Worm (Caenorhabditis elegans) whole organism, L2 larva: ENCODE data around the gene ZK470.1.

ENCODE experiments used
- C34F6.9 ChIP-seq: fragments of 150-350 bp; optimal IDR thresholded peaks from 2 replicates; lab custom pipeline; 2014; ENCODE audit warnings: missing biosample characterization, missing genetic modification characterization
- F13H6.1 ChIP-seq: sonication (generic microtip); optimal IDR thresholded peaks from 2 replicates; lab custom pipeline; 2016; ENCODE audit warnings: missing genetic modification characterization, missing compliant biosample characterization
- R02D3.7 ChIP-seq: fragments of 150-350 bp; optimal IDR thresholded peaks from 2 replicates; lab custom pipeline; 2014; ENCODE audit warnings: missing biosample characterization, missing genetic modification characterization
- alr-1 ChIP-seq: fragments of 150-350 bp; optimal IDR thresholded peaks from 2 replicates; lab custom pipeline; 2014; ENCODE audit warnings: missing biosample characterization, missing genetic modification characterization
- aly-2 ChIP-seq: fragments of 150-350 bp; optimal IDR thresholded peaks from 2 replicates; lab custom pipeline; 2014; ENCODE audit warnings: missing biosample characterization, missing genetic modification characterization
- ama-1 ChIP-seq: fragments of 150-350 bp; optimal IDR thresholded peaks from 2 replicates; lab custom pipeline; 2018; ENCODE audit warnings: inconsistent platforms
- blmp-1 ChIP-seq: sonication (generic microtip); optimal IDR thresholded peaks from 2 replicates; lab custom pipeline; 2017; ENCODE audit warnings: missing genetic modification characterization, mild to moderate bottlenecking, missing compliant biosample characterization, antibody characterized with exemption, moderate library complexity; ENCODE audit not compliant: insufficient read depth
- ceh-16 ChIP-seq: fragments of 150-350 bp; optimal IDR thresholded peaks from 2 replicates; lab custom pipeline; 2014; ENCODE audit warnings: missing biosample characterization, missing genetic modification characterization
- ceh-82 ChIP-seq: fragments of 150-350 bp; optimal IDR thresholded peaks from 2 replicates; lab custom pipeline; 2014; ENCODE audit warnings: missing biosample characterization, missing genetic modification characterization
- crh-2 ChIP-seq: sonication (generic microtip); optimal IDR thresholded peaks from 2 replicates; lab custom pipeline; 2017; ENCODE audit warnings: missing biosample characterization, missing genetic modification characterization
- dmd-4 ChIP-seq: sonication (generic microtip); optimal IDR thresholded peaks from 2 replicates; lab custom pipeline; 2017; ENCODE audit warnings: missing biosample characterization, missing genetic modification characterization
- elt-1 ChIP-seq: fragments of 150-350 bp; optimal IDR thresholded peaks from 2 replicates; lab custom pipeline; 2014; ENCODE audit warnings: missing biosample characterization, missing genetic modification characterization
- elt-3 ChIP-seq: sonication (generic microtip); optimal IDR thresholded peaks from 2 replicates; lab custom pipeline; 2017; ENCODE audit warnings: missing biosample characterization, missing genetic modification characterization
- fos-1 ChIP-seq: fragments of 150-350 bp; optimal IDR thresholded peaks from 2 replicates; lab custom pipeline; 2014; ENCODE audit warnings: missing biosample characterization, missing genetic modification characterization
- lin-11 ChIP-seq: fragments of 150-350 bp; sonication (generic microtip); optimal IDR thresholded peaks from 2 replicates; lab custom pipeline; 2014; ENCODE audit warnings: missing biosample characterization, missing genetic modification characterization, inconsistent platforms, mixed read lengths
- lin-13 ChIP-seq: fragments of 150-350 bp; optimal IDR thresholded peaks from 2 replicates; lab custom pipeline; 2014; ENCODE audit warnings: missing biosample characterization, missing genetic modification reagents, missing genetic modification characterization
- lsy-2 ChIP-seq, 2 experiments: fragments of 150-350 bp in 1 of 2; sonication (generic microtip) in 1 of 2; optimal IDR thresholded peaks; 2 replicates each; lab custom pipeline; 2014 to 2017; ENCODE audit warnings: missing biosample characterization in 2 of 2, missing genetic modification characterization in 2 of 2
- mab-5 ChIP-seq: fragments of 150-350 bp; optimal IDR thresholded peaks from 2 replicates; lab custom pipeline; 2014; ENCODE audit warnings: missing biosample characterization, missing genetic modification characterization
- mbf-1 ChIP-seq: sonication (generic microtip); optimal IDR thresholded peaks from 2 replicates; lab custom pipeline; 2017; ENCODE audit warnings: missing biosample characterization, missing genetic modification characterization
- mdl-1 ChIP-seq, 2 experiments: fragments of 150-350 bp in 1 of 2; sonication (generic microtip) in 1 of 2; optimal IDR thresholded peaks; 2 replicates each; lab custom pipeline; 2017; ENCODE audit warnings: missing biosample characterization in 2 of 2, missing genetic modification characterization in 2 of 2
- nhr-11 ChIP-seq: fragments of 150-350 bp; optimal IDR thresholded peaks from 2 replicates; lab custom pipeline; 2014; ENCODE audit warnings: missing biosample characterization, missing genetic modification characterization
- nhr-12 ChIP-seq: fragments of 150-350 bp; optimal IDR thresholded peaks from 2 replicates; lab custom pipeline; 2014; ENCODE audit warnings: missing biosample characterization, missing genetic modification characterization
- nhr-129 ChIP-seq: fragments of 150-350 bp; optimal IDR thresholded peaks from 2 replicates; lab custom pipeline; 2014; ENCODE audit warnings: missing biosample characterization, missing genetic modification characterization
- nhr-21 ChIP-seq: fragments of 150-350 bp; optimal IDR thresholded peaks from 2 replicates; lab custom pipeline; 2014; ENCODE audit warnings: missing biosample characterization, missing genetic modification characterization
- nhr-237 ChIP-seq: fragments of 150-350 bp; optimal IDR thresholded peaks from 2 replicates; lab custom pipeline; 2014; ENCODE audit warnings: missing biosample characterization, missing genetic modification characterization
- nhr-25 ChIP-seq: fragments of 150-350 bp; sonication (generic microtip); optimal IDR thresholded peaks from 3 replicates; lab custom pipeline; 2014; ENCODE audit warnings: missing biosample characterization, missing genetic modification characterization
- nhr-77 ChIP-seq: fragments of 150-350 bp; optimal IDR thresholded peaks from 2 replicates; lab custom pipeline; 2014; ENCODE audit warnings: missing biosample characterization, missing genetic modification characterization
- sma-3 ChIP-seq: sonication (generic microtip); optimal IDR thresholded peaks from 2 replicates; lab custom pipeline; 2016; ENCODE audit warnings: missing genetic modification reagents, missing genetic modification characterization, missing compliant biosample characterization
- sma-9 ChIP-seq, 2 experiments: fragments of 150-350 bp in 1 of 2; sonication (generic microtip) in 1 of 2; optimal IDR thresholded peaks; 2 replicates each; lab custom pipeline; 2014 to 2016; ENCODE audit warnings: missing genetic modification characterization in 2 of 2, mild to moderate bottlenecking in 1 of 2, missing biosample characterization in 1 of 2, missing compliant biosample characterization in 1 of 2, missing genetic modification reagents in 1 of 2, moderate library complexity in 1 of 2
- unc-39 ChIP-seq: fragments of 150-350 bp; optimal IDR thresholded peaks from 2 replicates; lab custom pipeline; 2014; ENCODE audit warnings: missing biosample characterization, missing genetic modification characterization
- unc-55 ChIP-seq: fragments of 150-350 bp; sonication (generic microtip); optimal IDR thresholded peaks from 3 replicates; lab custom pipeline; 2014; ENCODE audit warnings: missing biosample characterization, missing genetic modification reagents, missing genetic modification characterization
- zag-1 ChIP-seq: fragments of 150-350 bp; optimal IDR thresholded peaks from 2 replicates; lab custom pipeline; 2014; ENCODE audit warnings: missing biosample characterization, missing genetic modification characterization

ZK470.1 gene

ce11 chrX:4154784-4155183 lies 8.7 kb upstream of the ZK470.1 start:
- TF ChIP-seq mbf-1 (tag; lab: Kevin White, UChicago) (no peak), mdl-1 (tag; optimal IDR thresholded peaks at IDR 0.05; lab: Kevin White, UChicago) (peak in 1 of 2 experiments; percentile 12), C34F6.9 (tag; lab: Kevin White, UChicago) (peak; percentile 5), R02D3.7 (tag; lab: Kevin White, UChicago) (no peak), nhr-129 (tag; lab: Kevin White, UChicago) (peak; percentile 21), mab-5 (tag; lab: Kevin White, UChicago) (peak; percentile 51), lin-13 (no peak), F13H6.1 (tag; lab: Kevin White, UChicago) (peak; percentile 12), ceh-82 (tag; lab: Kevin White, UChicago) (no peak), zag-1 (tag; lab: Kevin White, UChicago) (peak; percentile 50), lin-11 (tag; lab: Kevin White, UChicago) (no peak)

- no peak for TF ChIP-seq nhr-237 (tag; lab: Kevin White, UChicago)
- no peak for TF ChIP-seq zag-1 (tag; lab: Kevin White, UChicago)
- peak; percentile 55 for TF ChIP-seq nhr-129 (tag; lab: Kevin White, UChicago)
- peak in 1 of 2 experiments; percentile 44 for TF ChIP-seq lsy-2 (tag; optimal IDR thresholded peaks at IDR 0.05; lab: Kevin White, UChicago)
- no peak for TF ChIP-seq unc-39 (tag; lab: Kevin White, UChicago)
- peak; percentile 25 for TF ChIP-seq C34F6.9 (tag; lab: Kevin White, UChicago)
- no peak for TF ChIP-seq unc-55 (GFP tag; lab: Kevin White, UChicago)
- peak; percentile 70 for TF ChIP-seq sma-9 (GFP tag; optimal IDR thresholded peaks at IDR 0.05; lab: Kevin White, UChicago)
- no peak for TF ChIP-seq sma-9 (tag; optimal IDR thresholded peaks at IDR 0.05; lab: Kevin White, UChicago)
- TF ChIP-seq fos-1 (tag; lab: Kevin White, UChicago), result no peak
- peak; percentile 42 for TF ChIP-seq F13H6.1 (tag; lab: Kevin White, UChicago)
Measured at ce11 chrX:4157896-4158295, 5.6 kb upstream of the ZK470.1 start.

DNA sequence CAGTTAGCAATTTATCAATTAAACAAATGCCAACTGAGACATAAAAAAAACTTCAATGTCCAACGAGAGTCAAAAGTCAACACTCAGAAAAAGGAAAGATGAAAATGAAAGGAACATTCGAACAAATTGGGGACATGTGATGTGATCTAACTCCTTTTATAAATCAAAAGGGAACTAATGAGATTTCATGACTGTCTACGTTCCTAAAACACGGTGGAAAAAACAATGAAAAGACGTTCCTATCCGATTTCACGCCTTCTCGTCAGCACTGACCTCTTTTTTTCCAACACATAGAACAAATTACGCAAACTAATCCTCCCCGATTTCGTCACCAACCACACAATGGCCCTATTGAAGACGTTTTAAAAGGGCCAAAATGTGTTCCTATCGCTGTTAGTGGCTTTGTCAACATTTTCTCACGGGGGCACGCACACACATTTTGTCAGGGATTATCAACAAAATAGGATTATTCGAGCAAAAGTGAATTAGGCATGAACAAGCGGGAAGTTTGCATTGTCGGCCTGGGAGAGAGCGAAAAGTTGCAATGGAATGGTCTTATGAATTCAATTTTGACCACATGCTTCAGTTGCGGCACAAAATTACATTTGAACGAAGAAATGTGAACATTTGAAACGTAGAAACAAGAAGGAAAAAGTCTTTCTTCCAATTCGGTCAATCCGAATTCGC lies 4.2 kb upstream of the ZK470.1 start:
- TF ChIP-seq F13H6.1 (tag; lab: Kevin White, UChicago) (no peak), ceh-16 (tag; lab: Kevin White, UChicago) (no peak), blmp-1 (tag; lab: Kevin White, UChicago) (no peak), ama-1 (lab: Kevin White, UChicago) (no peak), aly-2 (no peak), crh-2 (tag; lab: Kevin White, UChicago) (no peak), sma-3 (GFP tag; lab: Kevin White, UChicago) (no peak), lin-13 (no peak), mab-5 (tag; lab: Kevin White, UChicago) (no peak), alr-1 (tag; lab: Kevin White, UChicago) (no peak), nhr-12 (no peak), mbf-1 (tag; lab: Kevin White, UChicago) (no peak), nhr-21 (tag; lab: Kevin White, UChicago) (no peak), nhr-129 (tag; lab: Kevin White, UChicago) (no peak)

DNA sequence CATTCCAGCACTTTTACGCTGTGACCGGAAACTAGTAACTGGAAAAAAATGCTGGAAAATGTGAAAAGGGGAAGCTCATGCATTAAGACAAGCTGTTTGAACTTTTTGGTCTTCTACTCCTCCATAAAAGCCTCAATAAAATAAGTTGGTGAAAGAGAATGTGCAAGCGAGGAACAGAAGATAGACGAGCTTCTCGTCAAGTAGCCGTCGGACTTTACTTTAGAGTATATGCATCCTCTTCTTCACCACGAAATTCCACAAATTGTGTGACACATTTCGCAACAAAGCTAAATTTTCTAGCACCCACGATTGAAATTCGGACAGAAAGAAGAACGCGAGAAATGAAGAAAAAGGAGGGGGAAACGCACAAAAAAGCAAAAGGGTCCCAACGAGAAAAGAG lies 3.6 kb upstream of the ZK470.1 start:
- TF ChIP-seq nhr-12, result no peak
- peak; percentile 55 for TF ChIP-seq unc-55 (GFP tag; lab: Kevin White, UChicago)
- no peak for TF ChIP-seq lin-13
- no peak for TF ChIP-seq aly-2
- TF ChIP-seq zag-1 (tag; lab: Kevin White, UChicago), result peak; percentile 14
- no peak for TF ChIP-seq nhr-77 (tag; lab: Kevin White, UChicago)
- TF ChIP-seq nhr-129 (tag; lab: Kevin White, UChicago), result no peak

ce11 chrX:4161938-4162337 lies 1.6 kb upstream of the ZK470.1 start:
- TF ChIP-seq mdl-1 (tag; optimal IDR thresholded peaks at IDR 0.05; lab: Kevin White, UChicago) (no peak), unc-55 (GFP tag; lab: Kevin White, UChicago) (peak; percentile 10)

DNA sequence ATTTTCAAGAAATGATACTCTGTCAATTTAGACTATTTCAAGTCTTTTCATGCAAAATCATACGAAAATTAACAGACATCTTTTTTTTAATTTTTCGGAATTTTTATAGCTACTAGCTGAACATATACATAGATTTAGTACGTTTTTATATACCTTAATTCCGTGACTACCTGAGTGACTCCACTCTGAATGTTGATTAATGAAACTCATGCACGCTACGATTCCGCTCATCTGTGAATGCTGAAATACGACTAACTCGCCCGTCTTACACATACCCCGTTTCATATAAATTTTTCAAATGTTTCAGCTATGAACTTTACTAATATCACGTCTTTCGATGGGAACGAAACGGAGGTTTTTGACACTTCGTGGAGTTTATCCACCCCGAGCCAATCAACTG lies 3.7 kb downstream of the ZK470.1 start, which contains the start of gene ZK470.14:
Gene ZK470.14 (plus strand): TSS at position 301 of the 400 bp plus-strand sequence.
- TF ChIP-seq elt-3 (tag; lab: Kevin White, UChicago), result no peak
- no peak for TF ChIP-seq unc-55 (GFP tag; lab: Kevin White, UChicago)
- TF ChIP-seq lin-11 (tag; lab: Kevin White, UChicago), result no peak
- TF ChIP-seq lin-13, result no peak
- no peak for TF ChIP-seq nhr-129 (tag; lab: Kevin White, UChicago)
- no peak for TF ChIP-seq nhr-11 (tag; lab: Kevin White, UChicago)
- no peak for TF ChIP-seq nhr-21 (tag; lab: Kevin White, UChicago)
- TF ChIP-seq ceh-16 (tag; lab: Kevin White, UChicago), result no peak
- TF ChIP-seq elt-1 (tag; lab: Kevin White, UChicago), result no peak
- TF ChIP-seq nhr-25 (tag; lab: Kevin White, UChicago), result no peak
- TF ChIP-seq dmd-4 (tag; lab: Kevin White, UChicago), result no peak
- TF ChIP-seq ceh-82 (tag; lab: Kevin White, UChicago), result no peak
